Worm (Caenorhabditis elegans): ENCODE results near the gene rpn-12.

The rpn-12 gene

ce11 chrII:11619895-11620439, 33.0 kb upstream of the rpn-12 start (continued):
- TF ChIP-seq aptf-2 (GFP tag; conservative IDR thresholded peaks at IDR 0.05) (no peak), ekl-4 (GFP tag; IDR thresholded peaks at IDR 0.05) (peak; percentile 49; the same call in 1 of the 2 replicates), B0019.2 (GFP tag; conservative IDR thresholded peaks at IDR 0.05) (no peak), ztf-3 (GFP tag; optimal IDR thresholded peaks at IDR 0.05) (no peak), madf-6 (GFP tag; IDR thresholded peaks at IDR 0.05) (peak; percentile 29; the same call in 1 of the 2 replicates), lin-40 (tag; optimal IDR thresholded peaks at IDR 0.05) (peak; percentile 86), repo-1 (tag; optimal IDR thresholded peaks at IDR 0.05) (peak; percentile 39), hmg-1.2 (GFP tag; IDR thresholded peaks at IDR 0.05) (peak; percentile 85), snpc-3.4 (tag; optimal IDR thresholded peaks at IDR 0.05) (no peak), Y67H2A.10 (GFP tag; conservative IDR thresholded peaks at IDR 0.05) (no peak), Y53G8AR.9 (GFP tag; conservative IDR thresholded peaks at IDR 0.05) (no peak), aptf-3 (GFP tag; IDR thresholded peaks at IDR 0.05) (no peak), ztf-22 (GFP tag; optimal IDR thresholded peaks at IDR 0.05) (peak; percentile 63), nhr-179 (tag; optimal IDR thresholded peaks at IDR 0.05) (no peak), ceh-27 (GFP tag; optimal IDR thresholded peaks at IDR 0.05) (peak; percentile 59), Y79H2A.3 (GFP tag; conservative IDR thresholded peaks at IDR 0.05) (no peak), madf-3 (GFP tag; IDR thresholded peaks at IDR 0.05) (0 out of 2 replicates have a peak, but pooled peaks have one; percentile 36), lsy-27 (tag; optimal IDR thresholded peaks at IDR 0.05; ENCODE audit: borderline replicate concordance, insufficient read depth) (no peak), egl-44 (GFP tag; IDR thresholded peaks at IDR 0.05) (peak; percentile 72; the same call in 1 of the 2 replicates), snpc-1.3 (tag; optimal IDR thresholded peaks at IDR 0.05; ENCODE audit: insufficient read depth) (no peak), ccch-3 (GFP tag; optimal IDR thresholded peaks at IDR 0.05) (no peak), Y53F4B.3 (GFP tag; IDR thresholded peaks at IDR 0.05) (no peak), attf-3 (GFP tag; conservative IDR thresholded peaks at IDR 0.05) (no peak), nhr-27 (tag; optimal IDR thresholded peaks at IDR 0.05) (no peak), hmg-20 (GFP tag; IDR thresholded peaks at IDR 0.05) (0 out of 2 replicates have a peak, but pooled peaks have one; percentile 44), ceh-40 (GFP tag; IDR thresholded peaks at IDR 0.05) (no peak), hrde-1 (tag; optimal IDR thresholded peaks at IDR 0.05; ENCODE audit: borderline replicate concordance) (no peak), sdz-38 (tag; optimal IDR thresholded peaks at IDR 0.05) (no peak), Y56A3A.18 (GFP tag; IDR thresholded peaks at IDR 0.05) (no peak), zim-3 (tag; optimal IDR thresholded peaks at IDR 0.05) (no peak), ceh-58 (GFP tag; IDR thresholded peaks at IDR 0.05) (no peak), T26A5.8 (tag; optimal IDR thresholded peaks at IDR 0.05) (no peak), nhr-80 (tag; optimal IDR thresholded peaks at IDR 0.05) (peak; percentile 100), let-607 (tag; optimal IDR thresholded peaks at IDR 0.05) (peak; percentile 51 to 68), cebp-1 (GFP tag; IDR thresholded peaks at IDR 0.05) (peak; percentile 71), cebp-1 (tag; optimal IDR thresholded peaks at IDR 0.05) (peak; percentile 89), lag-1 (GFP tag; IDR thresholded peaks at IDR 0.05) (no peak), dox-1 (GFP tag; IDR thresholded peaks at IDR 0.05) (peak; percentile 87), F39B2.1 (GFP tag; IDR thresholded peaks at IDR 0.05) (no peak), hlh-12 (tag; optimal IDR thresholded peaks at IDR 0.05) (no peak), pbrm-1 (GFP tag; IDR thresholded peaks at IDR 0.05) (0 out of 2 replicates have a peak, but pooled peaks have one; percentile 55), dpl-1 (GFP tag; optimal IDR thresholded peaks at IDR 0.05) (no peak), egrh-3 (GFP tag; IDR thresholded peaks at IDR 0.05) (peak; percentile 92), mel-28 (tag; optimal IDR thresholded peaks at IDR 0.05; ENCODE audit: borderline replicate concordance) (no peak), unc-130 (GFP tag; optimal IDR thresholded peaks at IDR 0.05) (no peak), F37B4.10 (GFP tag; IDR thresholded peaks at IDR 0.05) (0 out of 2 replicates have a peak, but pooled peaks have one; percentile 12), ZK185.1 (tag; optimal IDR thresholded peaks at IDR 0.05; ENCODE audit: poor library complexity, severe bottlenecking) (peak; percentile 66)

All from whole organism, young adult.